Fruit fly (Drosophila melanogaster) whole organism, embryonic: ENCODE results near the gene Cdk5alpha.
A peak's percentile ranks its signal among the peaks of the same experiment; 100 is the strongest.

Experiments used
- Ada2b ChIP-seq: fragments of 200-800 bp; sonication (Bioruptor generic); IDR thresholded peaks from 2 replicates; pipeline ENCODE4 v1.3.6; 2022; ENCODE audit warnings: missing biosample characterization, missing genetic modification characterization
- BEAF-32 ChIP-seq: fragments of 200-800 bp; sonication (Bioruptor generic); optimal IDR thresholded peaks from 3 replicates; lab custom pipeline; 2017; ENCODE audit warnings: missing biosample characterization, missing genetic modification characterization, mild to moderate bottlenecking, moderate library complexity, missing genetic modification reagents
- Bdp1 ChIP-seq: fragments of 200-800 bp; sonication (Bioruptor generic); optimal IDR thresholded peaks from 3 replicates; lab custom pipeline; 2016; ENCODE audit warnings: missing biosample characterization, missing genetic modification characterization
- CG10543 ChIP-seq: fragments of 200-800 bp; sonication (Bioruptor generic); optimal IDR thresholded peaks from 3 replicates; lab custom pipeline; 2017; ENCODE audit warnings: missing biosample characterization, mild to moderate bottlenecking, missing genetic modification characterization, moderate library complexity
- CG10565 ChIP-seq: fragments of 200-800 bp; sonication (Bioruptor generic); optimal IDR thresholded peaks from 3 replicates; lab custom pipeline; 2016; ENCODE audit warnings: missing biosample characterization, mild to moderate bottlenecking, missing genetic modification characterization
- CG11093 ChIP-seq: fragments of 200-800 bp; sonication (Bioruptor generic); IDR thresholded peaks from 3 replicates; pipeline ENCODE4 v1.3.6; 2022; ENCODE audit warnings: missing biosample characterization, missing genetic modification characterization
- CG11247 ChIP-seq: fragments of 200-800 bp; sonication (Bioruptor generic); IDR thresholded peaks from 2 replicates; pipeline ENCODE4 v1.3.6; 2022; ENCODE audit warnings: missing biosample characterization, missing genetic modification characterization
- CG12219 ChIP-seq: fragments of 200-800 bp; sonication (Bioruptor generic); optimal IDR thresholded peaks from 3 replicates; lab custom pipeline; 2018; ENCODE audit warnings: missing biosample characterization, mild to moderate bottlenecking, missing genetic modification characterization
- CG1647 ChIP-seq: fragments of 200-800 bp; sonication (Bioruptor generic); optimal IDR thresholded peaks from 3 replicates; lab custom pipeline; 2016; ENCODE audit warnings: missing biosample characterization, missing genetic modification characterization
- CG16813 ChIP-seq: fragments of 200-800 bp; sonication (Bioruptor generic); IDR thresholded peaks from 3 replicates; pipeline ENCODE4 v1.3.6; 2022; ENCODE audit warnings: missing biosample characterization, missing genetic modification characterization; ENCODE audit not compliant: partially characterized antibody
- CG17568 ChIP-seq: fragments of 200-800 bp; sonication (Bioruptor generic); optimal IDR thresholded peaks from 2 replicates; lab custom pipeline; 2018; ENCODE audit warnings: missing biosample characterization, mild to moderate bottlenecking, missing genetic modification characterization, moderate library complexity
- CG2202 ChIP-seq: fragments of 200-800 bp; sonication (Bioruptor generic); optimal IDR thresholded peaks from 2 replicates; lab custom pipeline; 2018; ENCODE audit warnings: missing biosample characterization, mild to moderate bottlenecking, missing genetic modification characterization
- CG2678 ChIP-seq: fragments of 200-800 bp; sonication (Bioruptor generic); optimal IDR thresholded peaks from 3 replicates; lab custom pipeline; 2019; ENCODE audit warnings: missing biosample characterization, mild to moderate bottlenecking, missing genetic modification characterization, moderate library complexity
- CG2712 ChIP-seq: fragments of 200-800 bp; optimal IDR thresholded peaks from 3 replicates; lab custom pipeline; 2019; ENCODE audit warnings: missing biosample characterization, mild to moderate bottlenecking, missing genetic modification characterization, moderate library complexity
- CG4404 ChIP-seq: fragments of 200-800 bp; sonication (Bioruptor generic); IDR thresholded peaks from 2 replicates; pipeline ENCODE4 v1.3.6; 2022; ENCODE audit warnings: missing biosample characterization, missing genetic modification characterization
- CG7271 ChIP-seq: fragments of 200-800 bp; sonication (Bioruptor generic); optimal IDR thresholded peaks from 2 replicates; lab custom pipeline; 2018; ENCODE audit warnings: missing biosample characterization, mild to moderate bottlenecking, missing genetic modification characterization, moderate library complexity
- CG7556 ChIP-seq: fragments of 200-800 bp; sonication (Bioruptor generic); optimal IDR thresholded peaks from 2 replicates; lab custom pipeline; 2017; ENCODE audit warnings: missing biosample characterization, mild to moderate bottlenecking, missing genetic modification characterization
- CG8765 ChIP-seq: fragments of 200-800 bp; sonication (Bioruptor generic); IDR thresholded peaks from 2 replicates; pipeline ENCODE4 v1.3.6; 2022; ENCODE audit warnings: missing biosample characterization, missing genetic modification characterization
- Camta ChIP-seq: fragments of 200-800 bp; sonication (Bioruptor generic); optimal IDR thresholded peaks from 2 replicates; lab custom pipeline; 2016; ENCODE audit warnings: missing biosample characterization, missing genetic modification characterization
- Fer1 ChIP-seq: fragments of 200-800 bp; sonication (Bioruptor generic); optimal IDR thresholded peaks from 2 replicates; lab custom pipeline; 2017; ENCODE audit warnings: missing biosample characterization, mild to moderate bottlenecking, missing genetic modification characterization
- Gug ChIP-seq: fragments of 200-800 bp; sonication (Bioruptor generic); IDR thresholded peaks from 4 replicates; pipeline ENCODE4 v1.3.6; 2022; ENCODE audit warnings: missing biosample characterization, missing genetic modification characterization
- H15 ChIP-seq: fragments of 200-800 bp; sonication (Bioruptor generic); IDR thresholded peaks from 3 replicates; pipeline ENCODE4 v1.3.6; 2022; ENCODE audit warnings: missing biosample characterization, missing genetic modification characterization
- H2.0 ChIP-seq: fragments of 200-800 bp; sonication (Bioruptor generic); IDR thresholded peaks from 2 replicates; pipeline ENCODE4 v1.3.6; 2022; ENCODE audit warnings: missing biosample characterization, missing genetic modification characterization
- HHEX ChIP-seq: fragments of 200-800 bp; sonication (Bioruptor generic); optimal IDR thresholded peaks from 3 replicates; lab custom pipeline; 2017; ENCODE audit warnings: missing biosample characterization, mild to moderate bottlenecking, missing genetic modification characterization, missing genetic modification reagents
- HLH3B ChIP-seq: fragments of 200-800 bp; sonication (Bioruptor generic); IDR thresholded peaks from 2 replicates; pipeline ENCODE4 v1.3.6; 2022; ENCODE audit warnings: missing biosample characterization, missing genetic modification characterization
- Hand ChIP-seq: fragments of 200-800 bp; sonication (Bioruptor generic); optimal IDR thresholded peaks from 2 replicates; lab custom pipeline; 2017; ENCODE audit warnings: mild to moderate bottlenecking, missing biosample characterization, missing genetic modification reagents, missing genetic modification characterization
- Hr78 ChIP-seq, 2 experiments: fragments of 200-800 bp in 1 of 2; fragments of >200 bp in 1 of 2; sonication (Bioruptor generic) in 1 of 2; optimal IDR thresholded peaks; 2 replicates each; lab custom pipeline; 2017 to 2019; ENCODE audit warnings: missing biosample characterization in 2 of 2, missing genetic modification characterization in 2 of 2, mild to moderate bottlenecking in 1 of 2, moderate library complexity in 1 of 2
- Jarid2 ChIP-seq: fragments of 200-800 bp; sonication (Bioruptor generic); optimal IDR thresholded peaks from 3 replicates; lab custom pipeline; 2017; ENCODE audit warnings: mild to moderate bottlenecking, missing biosample characterization, missing genetic modification reagents, missing genetic modification characterization
- Nf-YB ChIP-seq: fragments of 200-800 bp; sonication (Bioruptor generic); optimal IDR thresholded peaks from 3 replicates; lab custom pipeline; 2019; ENCODE audit warnings: missing biosample characterization, mild to moderate bottlenecking, missing genetic modification characterization, moderate library complexity
- Sin3A ChIP-seq: fragments of >200 bp; optimal IDR thresholded peaks from 2 replicates; lab custom pipeline; 2018
- Tbp ChIP-seq: fragments of >200 bp; optimal IDR thresholded peaks from 2 replicates; lab custom pipeline; 2018; ENCODE audit warnings: missing biosample characterization, missing genetic modification characterization
- aop ChIP-seq: fragments of 200-800 bp; sonication (Bioruptor generic); IDR thresholded peaks from 2 replicates; pipeline ENCODE4 v1.3.6; 2022; ENCODE audit warnings: missing biosample characterization, missing genetic modification characterization
- caup ChIP-seq: fragments of 200-800 bp; sonication (Bioruptor generic); optimal IDR thresholded peaks from 3 replicates; lab custom pipeline; 2017; ENCODE audit warnings: missing biosample characterization, mild to moderate bottlenecking, missing genetic modification characterization, moderate library complexity; ENCODE audit not compliant: severe bottlenecking
- chinmo ChIP-seq: fragments of 200-800 bp; sonication (Bioruptor generic); IDR thresholded peaks from 4 replicates; pipeline ENCODE4 v1.3.6; 2022; ENCODE audit warnings: missing biosample characterization, missing genetic modification characterization; ENCODE audit not compliant: partially characterized antibody
- disco-r ChIP-seq: fragments of 200-800 bp; sonication (Bioruptor generic); optimal IDR thresholded peaks from 2 replicates; lab custom pipeline; 2016; ENCODE audit warnings: missing biosample characterization, missing genetic modification characterization
- ewg ChIP-seq: fragments of 200-800 bp; sonication (Bioruptor generic); optimal IDR thresholded peaks from 3 replicates; lab custom pipeline; 2017; ENCODE audit warnings: mild to moderate bottlenecking, missing biosample characterization, missing genetic modification reagents, missing genetic modification characterization
- fu2 ChIP-seq: fragments of 200-800 bp; sonication (Bioruptor generic); optimal IDR thresholded peaks from 2 replicates; lab custom pipeline; 2016; ENCODE audit warnings: missing biosample characterization, missing genetic modification characterization
- grn ChIP-seq: fragments of 200-800 bp; sonication (Bioruptor generic); optimal IDR thresholded peaks from 3 replicates; lab custom pipeline; 2017; ENCODE audit warnings: missing biosample characterization, missing genetic modification characterization
- gro ChIP-seq: fragments of 200-800 bp; sonication (Bioruptor generic); optimal IDR thresholded peaks from 2 replicates; lab custom pipeline; 2016; ENCODE audit warnings: missing biosample characterization, missing genetic modification characterization
- ind ChIP-seq: fragments of 200-800 bp; sonication (Bioruptor generic); optimal IDR thresholded peaks from 3 replicates; lab custom pipeline; 2016; ENCODE audit warnings: missing biosample characterization, missing genetic modification characterization
- knrl ChIP-seq: fragments of 200-800 bp; sonication (Bioruptor generic); IDR thresholded peaks from 3 replicates; pipeline ENCODE4 v1.3.6; 2022; ENCODE audit warnings: missing biosample characterization, missing genetic modification characterization; ENCODE audit not compliant: partially characterized antibody
- mam ChIP-seq: fragments of 200-800 bp; sonication (Bioruptor generic); optimal IDR thresholded peaks from 3 replicates; lab custom pipeline; 2016; ENCODE audit warnings: missing biosample characterization, missing genetic modification characterization
- sd ChIP-seq: fragments of 200-800 bp; sonication (Bioruptor generic); optimal IDR thresholded peaks from 3 replicates; lab custom pipeline; 2018; ENCODE audit warnings: missing biosample characterization, mild to moderate bottlenecking, missing genetic modification characterization, moderate library complexity
- sima ChIP-seq: fragments of 200-800 bp; sonication (Bioruptor generic); optimal IDR thresholded peaks from 2 replicates; lab custom pipeline; 2016; ENCODE audit warnings: missing biosample characterization, missing genetic modification characterization
- sisA ChIP-seq: fragments of 200-800 bp; sonication (Bioruptor generic); IDR thresholded peaks from 2 replicates; pipeline ENCODE4 v1.3.6; 2022; ENCODE audit warnings: missing biosample characterization, missing genetic modification characterization
- ssp ChIP-seq: fragments of 200-800 bp; sonication (Bioruptor generic); IDR thresholded peaks from 2 replicates; pipeline ENCODE4 v1.3.6; 2022; ENCODE audit warnings: missing biosample characterization, missing genetic modification characterization
- tgo ChIP-seq: fragments of 200-800 bp; sonication (Bioruptor generic); IDR thresholded peaks from 3 replicates; pipeline ENCODE4 v1.3.6; 2022; ENCODE audit warnings: missing biosample characterization, missing genetic modification characterization
- tin ChIP-seq: fragments of 200-800 bp; sonication (Bioruptor generic); optimal IDR thresholded peaks from 3 replicates; lab custom pipeline; 2016; ENCODE audit warnings: missing biosample characterization, missing genetic modification characterization
- tio ChIP-seq: fragments of 200-800 bp; sonication (Bioruptor generic); optimal IDR thresholded peaks from 2 replicates; lab custom pipeline; 2017; ENCODE audit warnings: missing biosample characterization, missing genetic modification characterization, inconsistent platforms
- twi ChIP-seq: fragments of 200-800 bp; optimal IDR thresholded peaks from 2 replicates; lab custom pipeline; 2019; ENCODE audit warnings: missing biosample characterization, mild to moderate bottlenecking, missing genetic modification characterization, moderate library complexity
- vvl ChIP-seq: fragments of 200-800 bp; sonication (Bioruptor generic); IDR thresholded peaks from 2 replicates; pipeline ENCODE4 v1.3.6; 2022; ENCODE audit warnings: missing biosample characterization, missing genetic modification characterization
- wdn ChIP-seq: fragments of 200-800 bp; sonication (Bioruptor generic); IDR thresholded peaks from 2 replicates; pipeline ENCODE4 v1.3.6; 2022; ENCODE audit warnings: missing biosample characterization, missing genetic modification characterization

Gene Cdk5alpha

DNA sequence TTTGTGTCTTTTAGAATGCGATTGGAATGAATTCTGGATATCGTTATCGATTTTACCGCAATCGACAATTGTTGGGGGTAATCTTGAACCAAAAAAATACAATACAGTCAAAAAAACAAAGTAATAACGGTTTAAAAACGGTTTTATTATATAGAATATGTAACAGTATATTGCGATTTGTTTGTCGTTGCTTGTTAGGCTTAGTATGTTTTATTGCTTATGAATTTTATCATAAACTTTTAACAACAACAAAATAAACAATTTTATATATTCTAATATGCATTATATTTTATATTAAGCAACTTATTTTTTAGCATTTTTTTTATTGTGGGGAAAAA is 11.0 kb downstream of the Cdk5alpha start, which contains the start of gene CYLD (continued):
- TF ChIP-seq ind (GFP tag; lab: Kevin White, UChicago) (peak; percentile 58), Nf-YB (GFP tag; lab: Kevin White, UChicago) (peak; percentile 66), Jarid2 (GFP tag; lab: Kevin White, UChicago) (no peak), sima (GFP tag; lab: Kevin White, UChicago) (no peak), H15 (GFP tag; lab: Robert Waterston, UW) (no peak), HHEX (GFP tag; lab: Kevin White, UChicago) (peak; percentile 33), ewg (GFP tag; lab: Kevin White, UChicago) (no peak), Sin3A (no peak), Hr78 (GFP tag; optimal IDR thresholded peaks at IDR 0.05; lab: Kevin White, UChicago) (no peak), aop (GFP tag; lab: Robert Waterston, UW) (no peak), Tbp (GFP tag; lab: Kevin White, UChicago) (no peak), CG4404 (no peak), Bdp1 (GFP tag; lab: Kevin White, UChicago) (no peak), chinmo (GFP tag; lab: Robert Waterston, UW) (no peak), Gug (no peak), CG12219 (GFP tag; lab: Kevin White, UChicago) (peak; percentile 47), H2.0 (GFP tag; lab: Robert Waterston, UW) (peak; percentile 66), CG8765 (no peak), CG1647 (GFP tag; lab: Kevin White, UChicago) (no peak), tgo (GFP tag; lab: Robert Waterston, UW) (peak; percentile 61; the same call in 2 of the 3 replicates), CG7271 (tag; lab: Kevin White, UChicago) (peak; percentile 44), vvl (peak; percentile 87), CG10565 (GFP tag; lab: Kevin White, UChicago) (no peak), wdn (GFP tag; lab: Robert Waterston, UW) (peak; percentile 36; the same call in 1 of the 2 replicates), HLH3B (peak; percentile 44; the same call in 1 of the 2 replicates), sisA (GFP tag; lab: Robert Waterston, UW) (no peak), Hand (GFP tag; lab: Kevin White, UChicago) (no peak), CG2712 (tag; lab: Kevin White, UChicago) (peak; percentile 85), CG16813 (GFP tag; lab: Robert Waterston, UW) (no peak), ssp (no peak), knrl (no peak), CG11247 (GFP tag; lab: Robert Waterston, UW) (no peak), Ada2b (GFP tag; lab: Robert Waterston, UW) (peak; percentile 40; the same call in 1 of the 2 replicates), CG10543 (GFP tag; lab: Kevin White, UChicago) (no peak), Camta (GFP tag; lab: Kevin White, UChicago) (peak; percentile 5), CG2678 (tag; lab: Kevin White, UChicago) (peak; percentile 83), BEAF-32 (GFP tag; lab: Kevin White, UChicago) (peak; percentile 15), CG7556 (GFP tag; lab: Kevin White, UChicago) (peak; percentile 72), Fer1 (GFP tag; lab: Kevin White, UChicago) (peak; percentile 67), CG2202 (tag; lab: Kevin White, UChicago) (peak; percentile 46), fu2 (GFP tag; lab: Kevin White, UChicago) (no peak), twi (peak; percentile 9), tio (GFP tag; lab: Kevin White, UChicago) (peak; percentile 56), disco-r (GFP tag; lab: Kevin White, UChicago) (no peak), sd (tag; lab: Kevin White, UChicago) (peak; percentile 65), gro (GFP tag; lab: Kevin White, UChicago) (no peak), mam (GFP tag; lab: Kevin White, UChicago) (peak; percentile 30), CG17568 (no peak), tin (peak; percentile 54), grn (GFP tag; lab: Kevin White, UChicago) (no peak), CG11093 (GFP tag; lab: Robert Waterston, UW) (no peak), caup (GFP tag; lab: Kevin White, UChicago) (no peak)
